Fruit fly (Drosophila melanogaster) whole organism, embryonic: ENCODE data around the gene CG43251.
A peak's percentile ranks its signal among the peaks of the same experiment; 100 is the strongest.

Source experiments
- BEAF-32 ChIP-seq: fragments of 200-800 bp; sonication (Bioruptor generic); optimal IDR thresholded peaks from 3 replicates; lab custom pipeline; 2017; ENCODE audit warnings: missing biosample characterization, missing genetic modification characterization, mild to moderate bottlenecking, moderate library complexity, missing genetic modification reagents
- CG15073 ChIP-seq: fragments of 200-800 bp; sonication (Bioruptor generic); optimal IDR thresholded peaks from 2 replicates; lab custom pipeline; 2016; ENCODE audit warnings: missing biosample characterization, missing genetic modification characterization
- CG1602 ChIP-seq: fragments of 200-800 bp; sonication (Bioruptor generic); optimal IDR thresholded peaks from 3 replicates; lab custom pipeline; 2016; ENCODE audit warnings: missing biosample characterization, missing genetic modification characterization
- CG7271 ChIP-seq: fragments of 200-800 bp; sonication (Bioruptor generic); optimal IDR thresholded peaks from 2 replicates; lab custom pipeline; 2018; ENCODE audit warnings: missing biosample characterization, mild to moderate bottlenecking, missing genetic modification characterization, moderate library complexity
- Dfd ChIP-seq, 2 experiments: fragments of >200 bp; optimal IDR thresholded peaks; 2 replicates each; lab custom pipeline; 2017; ENCODE audit warnings: missing biosample characterization in 2 of 2, missing genetic modification characterization in 2 of 2
- Ets97D ChIP-seq: fragments of 200-800 bp; sonication (Bioruptor generic); optimal IDR thresholded peaks from 3 replicates; lab custom pipeline; 2016; ENCODE audit warnings: missing biosample characterization, missing genetic modification characterization
- Fer2 ChIP-seq: fragments of 200-800 bp; sonication (Bioruptor generic); optimal IDR thresholded peaks from 2 replicates; lab custom pipeline; 2018; ENCODE audit warnings: missing biosample characterization, mild to moderate bottlenecking, missing genetic modification characterization, moderate library complexity
- GATAe ChIP-seq: fragments of 200-800 bp; sonication (Bioruptor generic); conservative IDR thresholded peaks from 2 replicates; pipeline ENCODE4 v1.3.6; 2022; ENCODE audit warnings: missing biosample characterization, missing genetic modification characterization
- HLH4C ChIP-seq: fragments of 200-800 bp; sonication (Bioruptor generic); IDR thresholded peaks from 3 replicates; pipeline ENCODE4 v1.3.6; 2022; ENCODE audit warnings: missing biosample characterization, missing genetic modification characterization; ENCODE audit not compliant: partially characterized antibody
- MTF-1 ChIP-seq: fragments of 200-800 bp; sonication (Bioruptor generic); optimal IDR thresholded peaks from 2 replicates; lab custom pipeline; 2018; ENCODE audit warnings: missing biosample characterization, mild to moderate bottlenecking, missing genetic modification characterization, borderline replicate concordance
- Myb ChIP-seq: fragments of 200-800 bp; sonication (Bioruptor generic); optimal IDR thresholded peaks from 2 replicates; lab custom pipeline; 2016; ENCODE audit warnings: missing biosample characterization, missing genetic modification characterization
- Oaz ChIP-seq: fragments of 200-800 bp; sonication (Bioruptor generic); IDR thresholded peaks from 2 replicates; pipeline ENCODE4 v1.3.6; 2022; ENCODE audit warnings: missing biosample characterization, missing genetic modification characterization
- Poxn ChIP-seq: fragments of 200-800 bp; sonication (Bioruptor generic); IDR thresholded peaks from 2 replicates; pipeline ENCODE4 v1.3.6; 2022; ENCODE audit warnings: missing biosample characterization, missing genetic modification characterization
- cad ChIP-seq: fragments of >200 bp; optimal IDR thresholded peaks from 2 replicates; lab custom pipeline; 2017; ENCODE audit warnings: missing biosample characterization, missing genetic modification characterization
- fd64A ChIP-seq: fragments of 200-800 bp; sonication (Bioruptor generic); optimal IDR thresholded peaks from 3 replicates; lab custom pipeline; 2018; ENCODE audit warnings: missing biosample characterization, mild to moderate bottlenecking, missing genetic modification characterization
- pan ChIP-seq, 4 experiments: fragments of >200 bp in 3 of 4; fragments of 200-800 bp in 1 of 4; sonication (Bioruptor generic) in 1 of 4; optimal IDR thresholded peaks in 3 of 4; IDR thresholded peaks in 1 of 4; 2 replicates each; pipeline versions ENCODE4 v1.3.6 to Lab custom; 2017 to 2022; ENCODE audit warnings: missing biosample characterization in 2 of 4, missing genetic modification characterization in 2 of 4, mixed read lengths in 1 of 4
- scrt ChIP-seq: fragments of 200-800 bp; sonication (Bioruptor generic); optimal IDR thresholded peaks from 2 replicates; lab custom pipeline; 2018; ENCODE audit warnings: missing biosample characterization, mild to moderate bottlenecking, missing genetic modification characterization, moderate library complexity
- tgo ChIP-seq: fragments of 200-800 bp; sonication (Bioruptor generic); IDR thresholded peaks from 3 replicates; pipeline ENCODE4 v1.3.6; 2022; ENCODE audit warnings: missing biosample characterization, missing genetic modification characterization
- trem ChIP-seq: fragments of 200-800 bp; optimal IDR thresholded peaks from 3 replicates; lab custom pipeline; 2019; ENCODE audit warnings: missing biosample characterization, mild to moderate bottlenecking, missing genetic modification characterization, moderate library complexity

CG43251 gene

dm6 chr3L:20800208-20800607 is 41.5 kb downstream of the CG43251 start, which contains the start of gene Spc105R (continued):
- no peak for TF ChIP-seq MTF-1 (GFP tag; lab: Kevin White, UChicago)
- peak; percentile 99 for TF ChIP-seq Myb
- no peak for TF ChIP-seq CG15073 (GFP tag; lab: Kevin White, UChicago)
- no peak for TF ChIP-seq cad (GFP tag; lab: Kevin White, UChicago)
- no peak for TF ChIP-seq Dfd (GFP tag; optimal IDR thresholded peaks at IDR 0.05; lab: Kevin White, UChicago)
- TF ChIP-seq CG1602 = no peak
- no peak for TF ChIP-seq HLH4C (GFP tag; lab: Robert Waterston, UW)
- no peak for TF ChIP-seq Fer2 (tag; lab: Kevin White, UChicago)
- TF ChIP-seq Poxn = no peak
- TF ChIP-seq fd64A (GFP tag; lab: Kevin White, UChicago) = no peak
- no peak for TF ChIP-seq pan (optimal IDR thresholded peaks at IDR 0.05; lab: Kevin White, UChicago)
- no peak for TF ChIP-seq pan (GFP tag; optimal IDR thresholded peaks at IDR 0.05 in 1 of 2, IDR thresholded peaks at IDR 0.05 in 1 of 2)
- peak; percentile 86 for TF ChIP-seq Ets97D (GFP tag; lab: Kevin White, UChicago)
- no peak for TF ChIP-seq Oaz
- TF ChIP-seq BEAF-32 (GFP tag; lab: Kevin White, UChicago) = peak; percentile 55
- peak; percentile 76 for TF ChIP-seq trem (tag; lab: Kevin White, UChicago)
- no peak for TF ChIP-seq GATAe
- TF ChIP-seq scrt (GFP tag; lab: Kevin White, UChicago) = no peak
- TF ChIP-seq CG7271 (tag; lab: Kevin White, UChicago) = no peak
- TF ChIP-seq tgo (GFP tag; lab: Robert Waterston, UW) = no peak
